Worm (Caenorhabditis elegans): ENCODE data around the gene C52E4.12.
A peak's percentile ranks its signal among the peaks of the same experiment; 100 is the strongest.

C52E4.12 gene

ce11 chrV:12001747-12002456 lies 5.9 kb downstream of the C52E4.12 start, which contains the start of gene gcy-33:
gcy-33 (minus strand) TSS chrV:12001797.
- TF ChIP-seq fkh-8 (tag; optimal IDR thresholded peaks at IDR 0.05) (peak; percentile 69), fkh-10 (GFP tag; optimal IDR thresholded peaks at IDR 0.05) (peak; percentile 18), elt-2 (tag; optimal IDR thresholded peaks at IDR 0.05) (peak; percentile 98), nhr-20 (tag; optimal IDR thresholded peaks at IDR 0.05) (peak; percentile 94), ama-1 (optimal IDR thresholded peaks at IDR 0.05) (no peak), egl-27 (tag; optimal IDR thresholded peaks at IDR 0.05) (no peak), ztf-4 (tag; optimal IDR thresholded peaks at IDR 0.05) (peak; percentile 58), unc-130 (tag; optimal IDR thresholded peaks at IDR 0.05) (peak; percentile 48), lin-14 (GFP tag; optimal IDR thresholded peaks at IDR 0.05) (peak; percentile 81), efl-3 (GFP tag; optimal IDR thresholded peaks at IDR 0.05) (no peak), ceh-90 (tag; optimal IDR thresholded peaks at IDR 0.05) (no peak), sox-4 (tag; optimal IDR thresholded peaks at IDR 0.05) (peak; percentile 71), irx-1 (tag; optimal IDR thresholded peaks at IDR 0.05) (peak; percentile 60), snpc-4 (tag; optimal IDR thresholded peaks at IDR 0.05) (peak; percentile 81), hlh-4 (tag; optimal IDR thresholded peaks at IDR 0.05) (no peak), ces-1 (GFP tag; optimal IDR thresholded peaks at IDR 0.05) (no peak), lsy-2 (tag; optimal IDR thresholded peaks at IDR 0.05) (peak; percentile 73 to 79), sup-37 (GFP tag; optimal IDR thresholded peaks at IDR 0.05) (no peak), isw-1 (GFP tag; IDR thresholded peaks at IDR 0.05) (no peak), mdl-1 (tag; optimal IDR thresholded peaks at IDR 0.05) (peak in 1 of 2 experiments; percentile 79), skn-1 (tag; optimal IDR thresholded peaks at IDR 0.05) (peak; percentile 63), nhr-28 (tag; optimal IDR thresholded peaks at IDR 0.05) (no peak), unc-86 (tag; optimal IDR thresholded peaks at IDR 0.05) (peak; percentile 84), ztf-11 (tag; optimal IDR thresholded peaks at IDR 0.05) (peak in 1 of 2 experiments; percentile 81), aly-2 (tag; optimal IDR thresholded peaks at IDR 0.05) (peak; percentile 75), nhr-47 (tag; optimal IDR thresholded peaks at IDR 0.05) (peak; percentile 92), zag-1 (tag; optimal IDR thresholded peaks at IDR 0.05) (no peak), elt-3 (tag; optimal IDR thresholded peaks at IDR 0.05) (peak in 5 of 6 experiments; percentile 17 to 58 (median 43)), ceh-63 (GFP tag; optimal IDR thresholded peaks at IDR 0.05) (no peak), tlp-1 (tag; optimal IDR thresholded peaks at IDR 0.05) (peak; percentile 62), jun-1 (tag; optimal IDR thresholded peaks at IDR 0.05) (peak; percentile 68), grh-1 (GFP tag; IDR thresholded peaks at IDR 0.05) (0 out of 2 replicates have a peak, but pooled peaks have one; percentile 18), F16B12.6 (tag; optimal IDR thresholded peaks at IDR 0.05) (peak; percentile 25), fkh-4 (tag; optimal IDR thresholded peaks at IDR 0.05; ENCODE audit: borderline replicate concordance) (no peak), snu-23 (GFP tag; optimal IDR thresholded peaks at IDR 0.05) (peak; percentile 92), egl-13 (tag; optimal IDR thresholded peaks at IDR 0.05) (peak; percentile 87), unc-98 (GFP tag; IDR thresholded peaks at IDR 0.05) (no peak), lin-35 (GFP tag; optimal IDR thresholded peaks at IDR 0.05) (peak; percentile 71 to 82), nhr-76 (tag; optimal IDR thresholded peaks at IDR 0.05) (peak; percentile 24), nhr-71 (tag; optimal IDR thresholded peaks at IDR 0.05) (peak; percentile 87), mep-1 (tag; optimal IDR thresholded peaks at IDR 0.05) (peak; percentile 87), ets-5 (GFP tag; IDR thresholded peaks at IDR 0.05) (no peak), rnt-1 (tag; optimal IDR thresholded peaks at IDR 0.05) (peak; percentile 73), nhr-11 (tag; optimal IDR thresholded peaks at IDR 0.05) (peak; percentile 33), nhr-85 (tag) (peak; percentile 83), lir-3 (tag; optimal IDR thresholded peaks at IDR 0.05; ENCODE audit: poor library complexity) (peak; percentile 56), lin-15B (tag; optimal IDR thresholded peaks at IDR 0.05) (no peak), C04F5.9 (tag; optimal IDR thresholded peaks at IDR 0.05) (peak; percentile 8), nhr-90 (tag; optimal IDR thresholded peaks at IDR 0.05; ENCODE audit: poor library complexity) (peak; percentile 91), zip-4 (GFP tag; optimal IDR thresholded peaks at IDR 0.05) (peak; percentile 56), ceh-88 (GFP tag; IDR thresholded peaks at IDR 0.05) (0 out of 2 replicates have a peak, but pooled peaks have one; percentile 30), nhr-237 (tag; optimal IDR thresholded peaks at IDR 0.05) (peak; percentile 58)
